Worm (Caenorhabditis elegans) whole organism, L4 larva: ENCODE results near the gene Y67D8A.2.

ENCODE experiments used
- R02D3.7 ChIP-seq: fragments of 150-350 bp; sonication (generic microtip); optimal IDR thresholded peaks from 3 replicates; lab custom pipeline; 2014; ENCODE audit warnings: missing biosample characterization, missing genetic modification characterization
- ama-1 ChIP-seq: fragments of 150-350 bp; optimal IDR thresholded peaks from 2 replicates; lab custom pipeline; 2014; ENCODE audit warnings: inconsistent platforms, mixed read lengths
- daf-8 ChIP-seq: fragments of 200-800 bp; sonication (Bioruptor generic); IDR thresholded peaks from 2 replicates; pipeline ENCODE4 v1.3.6; 2022; ENCODE audit warnings: missing genetic modification characterization, missing compliant biosample characterization
- dpl-1 ChIP-seq: fragments of 150-350 bp; optimal IDR thresholded peaks from 2 replicates; lab custom pipeline; 2014; ENCODE audit warnings: missing biosample characterization, missing genetic modification reagents, missing genetic modification characterization
- hlh-11 ChIP-seq: fragments of 200-800 bp; sonication (Bioruptor generic); optimal IDR thresholded peaks from 2 replicates; lab custom pipeline; 2018; ENCODE audit warnings: mild to moderate bottlenecking, missing genetic modification characterization, missing compliant biosample characterization
- hmg-1.1 ChIP-seq: fragments of 200-800 bp; sonication (Bioruptor generic); IDR thresholded peaks from 2 replicates; pipeline ENCODE4 v1.3.6; 2022; ENCODE audit warnings: missing genetic modification reagents, missing genetic modification characterization, missing compliant biosample characterization

DNA sequence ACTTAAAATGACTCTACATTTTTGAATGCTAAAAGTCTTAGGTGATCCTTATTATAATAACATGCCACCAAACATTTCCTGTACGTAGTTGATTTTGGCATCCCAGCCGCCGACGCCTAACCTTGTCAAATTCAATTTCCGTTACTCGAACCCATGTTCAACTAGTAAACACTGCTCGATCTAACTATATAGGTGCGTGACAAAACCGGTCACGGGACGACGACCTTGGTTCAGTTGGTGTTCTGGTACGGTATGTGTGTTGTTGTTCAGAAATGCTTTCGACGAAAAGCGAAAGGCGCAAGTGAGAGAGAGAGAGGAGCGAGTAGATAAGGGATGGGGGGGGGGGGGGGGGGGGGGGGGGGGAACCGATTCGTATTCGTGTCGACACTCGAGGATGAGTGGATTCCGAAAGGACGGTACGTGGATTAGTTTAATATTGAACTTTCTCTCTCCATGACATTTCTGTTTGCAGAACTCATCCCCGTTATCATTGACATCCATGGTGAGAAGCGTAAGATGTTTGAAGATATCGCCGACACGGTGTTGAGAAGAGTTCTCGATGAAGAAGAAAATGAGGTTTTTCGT is 69.8 kb downstream of the Y67D8A.2 start, which contains the start of gene W08E12.8:
- TF ChIP-seq ama-1 (lab: Kevin White, UChicago) (no peak), R02D3.7 (tag; lab: Kevin White, UChicago) (no peak), hlh-11 (peak; percentile 3), daf-8 (no peak), dpl-1 (GFP tag; lab: Kevin White, UChicago) (no peak), hmg-1.1 (GFP tag; lab: Robert Waterston, UW) (no peak)
